Fruit fly (Drosophila melanogaster) whole organism, embryonic: ENCODE measurements around the gene CG15446.
A peak's percentile ranks its signal among the peaks of the same experiment; 100 is the strongest.

Source experiments
- Atf3 ChIP-seq: fragments of 200-800 bp; sonication (Bioruptor generic); optimal IDR thresholded peaks from 3 replicates; lab custom pipeline; 2016; ENCODE audit warnings: missing biosample characterization, missing genetic modification characterization
- Blimp-1 ChIP-seq: fragments of 200-800 bp; sonication (Bioruptor generic); optimal IDR thresholded peaks from 3 replicates; lab custom pipeline; 2018; ENCODE audit warnings: missing biosample characterization, missing genetic modification characterization, mild to moderate bottlenecking, moderate library complexity, missing genetic modification reagents
- CG10654 ChIP-seq: fragments of 200-800 bp; sonication (Bioruptor generic); optimal IDR thresholded peaks from 2 replicates; lab custom pipeline; 2016; ENCODE audit warnings: missing biosample characterization, missing genetic modification characterization
- CG11398 ChIP-seq: fragments of 200-800 bp; sonication (Bioruptor generic); optimal IDR thresholded peaks from 2 replicates; lab custom pipeline; 2016; ENCODE audit warnings: missing biosample characterization, missing genetic modification characterization
- CG11695 ChIP-seq: fragments of 200-800 bp; sonication (Bioruptor generic); IDR thresholded peaks from 3 replicates; pipeline ENCODE4 v1.3.6; 2022; ENCODE audit warnings: missing biosample characterization, missing genetic modification characterization
- CG12769 ChIP-seq: fragments of 200-800 bp; sonication (Bioruptor generic); optimal IDR thresholded peaks from 2 replicates; lab custom pipeline; 2019; ENCODE audit warnings: missing biosample characterization, mild to moderate bottlenecking, missing genetic modification characterization, moderate library complexity
- CG13287 ChIP-seq: fragments of 200-800 bp; sonication (Bioruptor generic); IDR thresholded peaks from 2 replicates; pipeline ENCODE4 v1.3.6; 2022; ENCODE audit warnings: missing biosample characterization, missing genetic modification characterization; ENCODE audit not compliant: partially characterized antibody
- CG13296 ChIP-seq: fragments of 200-800 bp; sonication (Bioruptor generic); optimal IDR thresholded peaks from 3 replicates; lab custom pipeline; 2018; ENCODE audit warnings: missing biosample characterization, mild to moderate bottlenecking, missing genetic modification characterization
- CG17829 ChIP-seq: fragments of 200-800 bp; optimal IDR thresholded peaks from 2 replicates; lab custom pipeline; 2019; ENCODE audit warnings: missing biosample characterization, mild to moderate bottlenecking, missing genetic modification characterization, moderate library complexity
- CG2678 ChIP-seq: fragments of 200-800 bp; sonication (Bioruptor generic); optimal IDR thresholded peaks from 3 replicates; lab custom pipeline; 2019; ENCODE audit warnings: missing biosample characterization, mild to moderate bottlenecking, missing genetic modification characterization, moderate library complexity
- CG30431 ChIP-seq: fragments of 200-800 bp; sonication (Bioruptor generic); optimal IDR thresholded peaks from 2 replicates; lab custom pipeline; 2017; ENCODE audit warnings: missing biosample characterization, missing genetic modification characterization
- CG3281 ChIP-seq: fragments of 200-800 bp; sonication (Bioruptor generic); optimal IDR thresholded peaks from 3 replicates; lab custom pipeline; 2017; ENCODE audit warnings: missing biosample characterization, mild to moderate bottlenecking, missing genetic modification characterization
- CG4854 ChIP-seq: fragments of 200-800 bp; sonication (Bioruptor generic); optimal IDR thresholded peaks from 2 replicates; lab custom pipeline; 2016; ENCODE audit warnings: missing biosample characterization, missing genetic modification characterization, inconsistent platforms
- CG7372 ChIP-seq: fragments of 200-800 bp; sonication (Bioruptor generic); IDR thresholded peaks from 2 replicates; pipeline ENCODE4 v1.3.6; 2022; ENCODE audit warnings: missing biosample characterization, missing genetic modification characterization
- CG8089 ChIP-seq: fragments of 200-800 bp; sonication (Bioruptor generic); optimal IDR thresholded peaks from 3 replicates; lab custom pipeline; 2016; ENCODE audit warnings: missing biosample characterization, missing genetic modification characterization
- CG8359 ChIP-seq: fragments of 200-800 bp; sonication (Bioruptor generic); optimal IDR thresholded peaks from 2 replicates; lab custom pipeline; 2017; ENCODE audit warnings: missing biosample characterization, mild to moderate bottlenecking, missing genetic modification characterization, borderline replicate concordance
- CG9727 ChIP-seq: fragments of 200-800 bp; sonication (Bioruptor generic); optimal IDR thresholded peaks from 3 replicates; lab custom pipeline; 2017; ENCODE audit warnings: missing biosample characterization, mild to moderate bottlenecking, missing genetic modification characterization
- E2f1 ChIP-seq: fragments of 200-800 bp; sonication (Bioruptor generic); IDR thresholded peaks from 2 replicates; pipeline ENCODE4 v1.3.6; 2022; ENCODE audit warnings: missing biosample characterization, missing genetic modification characterization
- HmgZ ChIP-seq: fragments of 200-800 bp; sonication (Bioruptor generic); optimal IDR thresholded peaks from 2 replicates; lab custom pipeline; 2018; ENCODE audit warnings: missing biosample characterization, mild to moderate bottlenecking, missing genetic modification characterization
- Hmx ChIP-seq: fragments of 200-800 bp; sonication (Bioruptor generic); optimal IDR thresholded peaks from 2 replicates; lab custom pipeline; 2016; ENCODE audit warnings: missing biosample characterization, missing genetic modification characterization
- Hsf ChIP-seq: fragments of 200-800 bp; sonication (Bioruptor generic); optimal IDR thresholded peaks from 3 replicates; lab custom pipeline; 2016; ENCODE audit warnings: missing biosample characterization, missing genetic modification characterization
- NK7.1 ChIP-seq: fragments of 200-800 bp; sonication (Bioruptor generic); optimal IDR thresholded peaks from 3 replicates; lab custom pipeline; 2016; ENCODE audit warnings: missing biosample characterization, missing genetic modification characterization
- Nf-YA ChIP-seq: fragments of 200-800 bp; sonication (Bioruptor generic); IDR thresholded peaks from 2 replicates; pipeline ENCODE4 v1.3.6; 2022; ENCODE audit warnings: missing biosample characterization, missing genetic modification characterization
- Rx ChIP-seq: fragments of 200-800 bp; sonication (Bioruptor generic); IDR thresholded peaks from 2 replicates; pipeline ENCODE4 v1.3.6; 2022; ENCODE audit warnings: missing biosample characterization, missing genetic modification characterization
- Scr ChIP-seq: fragments of 200-800 bp; sonication (Bioruptor generic); IDR thresholded peaks from 2 replicates; pipeline ENCODE4 v1.3.6; 2022; ENCODE audit warnings: missing biosample characterization, missing genetic modification characterization; ENCODE audit not compliant: partially characterized antibody
- Ssrp ChIP-seq: fragments of 200-800 bp; sonication (Bioruptor generic); optimal IDR thresholded peaks from 2 replicates; lab custom pipeline; 2018; ENCODE audit warnings: missing biosample characterization, mild to moderate bottlenecking, missing genetic modification characterization, moderate library complexity
- Xrp1 ChIP-seq: fragments of 200-800 bp; sonication (Bioruptor generic); IDR thresholded peaks from 2 replicates; pipeline ENCODE4 v1.3.6; 2022; ENCODE audit warnings: missing biosample characterization, missing genetic modification characterization
- bowl ChIP-seq: fragments of 200-800 bp; sonication (Bioruptor generic); IDR thresholded peaks from 2 replicates; pipeline ENCODE4 v1.3.6; 2022; ENCODE audit warnings: missing biosample characterization, missing genetic modification characterization
- cato ChIP-seq: fragments of 200-800 bp; sonication (Bioruptor generic); optimal IDR thresholded peaks from 2 replicates; lab custom pipeline; 2016; ENCODE audit warnings: missing biosample characterization, missing genetic modification characterization, borderline replicate concordance
- cg ChIP-seq: fragments of 200-800 bp; sonication (Bioruptor generic); optimal IDR thresholded peaks from 3 replicates; lab custom pipeline; 2019; ENCODE audit warnings: missing biosample characterization, mild to moderate bottlenecking, missing genetic modification characterization, moderate library complexity
- ci ChIP-seq: fragments of 200-800 bp; sonication (Bioruptor generic); IDR thresholded peaks from 3 replicates; pipeline ENCODE4 v1.3.6; 2022; ENCODE audit warnings: missing biosample characterization, missing genetic modification characterization
- corto ChIP-seq: fragments of 200-800 bp; sonication (Bioruptor generic); optimal IDR thresholded peaks from 2 replicates; lab custom pipeline; 2016; ENCODE audit warnings: missing biosample characterization, mild to moderate bottlenecking, missing genetic modification characterization, moderate library complexity
- crc ChIP-seq: fragments of 200-800 bp; sonication (Bioruptor generic); optimal IDR thresholded peaks from 2 replicates; lab custom pipeline; 2016; ENCODE audit warnings: missing biosample characterization, missing genetic modification characterization
- fd102C ChIP-seq: fragments of 200-800 bp; sonication (Bioruptor generic); optimal IDR thresholded peaks from 2 replicates; lab custom pipeline; 2018; ENCODE audit warnings: missing biosample characterization, mild to moderate bottlenecking, missing genetic modification characterization, moderate library complexity
- fd3F ChIP-seq: fragments of 200-800 bp; sonication (Bioruptor generic); optimal IDR thresholded peaks from 2 replicates; lab custom pipeline; 2018; ENCODE audit warnings: missing biosample characterization, mild to moderate bottlenecking, missing genetic modification characterization, moderate library complexity
- grn ChIP-seq: fragments of 200-800 bp; sonication (Bioruptor generic); optimal IDR thresholded peaks from 3 replicates; lab custom pipeline; 2017; ENCODE audit warnings: missing biosample characterization, missing genetic modification characterization
- gt ChIP-seq: fragments of 200-800 bp; sonication (Bioruptor generic); IDR thresholded peaks from 2 replicates; pipeline ENCODE4 v1.3.6; 2022; ENCODE audit warnings: missing biosample characterization, missing genetic modification characterization
- hbn ChIP-seq: fragments of 200-800 bp; sonication (Bioruptor generic); IDR thresholded peaks from 2 replicates; pipeline ENCODE4 v1.3.6; 2022; ENCODE audit warnings: missing biosample characterization, missing genetic modification characterization; ENCODE audit not compliant: partially characterized antibody
- inv ChIP-seq: fragments of 200-800 bp; sonication (Bioruptor generic); IDR thresholded peaks from 2 replicates; pipeline ENCODE4 v1.3.6; 2022; ENCODE audit warnings: missing biosample characterization, missing genetic modification characterization; ENCODE audit not compliant: partially characterized antibody
- jigr1 ChIP-seq: fragments of 200-800 bp; sonication (Bioruptor generic); IDR thresholded peaks from 3 replicates; pipeline ENCODE4 v1.3.6; 2022; ENCODE audit warnings: missing biosample characterization, missing genetic modification characterization
- lbe ChIP-seq: fragments of 200-800 bp; sonication (Bioruptor generic); optimal IDR thresholded peaks from 2 replicates; lab custom pipeline; 2016; ENCODE audit warnings: missing biosample characterization, mild to moderate bottlenecking, missing genetic modification characterization
- lilli ChIP-seq: fragments of 200-800 bp; sonication (Bioruptor generic); optimal IDR thresholded peaks from 3 replicates; lab custom pipeline; 2016; ENCODE audit warnings: missing biosample characterization, missing genetic modification characterization
- oc ChIP-seq: fragments of 200-800 bp; sonication (Bioruptor generic); optimal IDR thresholded peaks from 2 replicates; lab custom pipeline; 2018; ENCODE audit warnings: missing biosample characterization, mild to moderate bottlenecking, missing genetic modification characterization, moderate library complexity
- otp ChIP-seq: fragments of 200-800 bp; sonication (Bioruptor generic); IDR thresholded peaks from 3 replicates; pipeline ENCODE4, ENCODE4 v1.3.6; 2022; ENCODE audit warnings: missing biosample characterization, missing genetic modification characterization
- sd ChIP-seq: fragments of 200-800 bp; sonication (Bioruptor generic); optimal IDR thresholded peaks from 3 replicates; lab custom pipeline; 2018; ENCODE audit warnings: missing biosample characterization, mild to moderate bottlenecking, missing genetic modification characterization, moderate library complexity
- sug ChIP-seq: fragments of 200-800 bp; optimal IDR thresholded peaks from 2 replicates; lab custom pipeline; 2019; ENCODE audit warnings: missing biosample characterization, mild to moderate bottlenecking, missing genetic modification characterization, moderate library complexity
- tgo ChIP-seq: fragments of 200-800 bp; sonication (Bioruptor generic); IDR thresholded peaks from 3 replicates; pipeline ENCODE4 v1.3.6; 2022; ENCODE audit warnings: missing biosample characterization, missing genetic modification characterization
- trem ChIP-seq: fragments of 200-800 bp; optimal IDR thresholded peaks from 3 replicates; lab custom pipeline; 2019; ENCODE audit warnings: missing biosample characterization, mild to moderate bottlenecking, missing genetic modification characterization, moderate library complexity
- ttk ChIP-seq: fragments of 200-800 bp; sonication (Bioruptor generic); IDR thresholded peaks from 2 replicates; pipeline ENCODE4 v2.1.2; 2022; ENCODE audit warnings: missing biosample characterization, missing genetic modification characterization
- vvl ChIP-seq: fragments of 200-800 bp; sonication (Bioruptor generic); IDR thresholded peaks from 2 replicates; pipeline ENCODE4 v1.3.6; 2022; ENCODE audit warnings: missing biosample characterization, missing genetic modification characterization
- wdn ChIP-seq: fragments of 200-800 bp; sonication (Bioruptor generic); IDR thresholded peaks from 2 replicates; pipeline ENCODE4 v1.3.6; 2022; ENCODE audit warnings: missing biosample characterization, missing genetic modification characterization

The CG15446 gene

dm6 chrX:21124176-21124575 lies 22.2 kb upstream of the CG15446 start (continued):
- peak; percentile 51 for TF ChIP-seq trem
- TF ChIP-seq E2f1 (GFP tag; lab: Robert Waterston, UW), result peak; percentile 69
- peak; percentile 42 for TF ChIP-seq CG13296 (GFP tag; lab: Kevin White, UChicago)
- TF ChIP-seq sug (tag; lab: Kevin White, UChicago), result peak; percentile 12
- no peak for TF ChIP-seq hbn
- TF ChIP-seq HmgZ, result peak; percentile 20
- peak; percentile 96 for TF ChIP-seq Blimp-1 (GFP tag; lab: Kevin White, UChicago)
- peak; percentile 7 for TF ChIP-seq NK7.1 (GFP tag; lab: Kevin White, UChicago)
- TF ChIP-seq CG11695 (GFP tag; lab: Robert Waterston, UW), result peak; percentile 74
- peak; percentile 48; the same call in 1 of the 2 replicates for TF ChIP-seq CG7372 (GFP tag; lab: Robert Waterston, UW)
- no peak for TF ChIP-seq gt (GFP tag; lab: Robert Waterston, UW)
- no peak for TF ChIP-seq Scr (GFP tag; lab: Robert Waterston, UW)
- peak; percentile 13 for TF ChIP-seq Hmx (GFP tag; lab: Kevin White, UChicago)
- TF ChIP-seq wdn, result peak; percentile 53; the same call in 1 of the 2 replicates
- peak; percentile 30 for TF ChIP-seq CG30431 (GFP tag; lab: Kevin White, UChicago)
- peak; percentile 79 for TF ChIP-seq CG17829 (tag; lab: Kevin White, UChicago)
- TF ChIP-seq CG2678 (tag; lab: Kevin White, UChicago), result peak; percentile 81
- peak; percentile 34; the same call in 1 of the 3 replicates for TF ChIP-seq otp (GFP tag; lab: Robert Waterston, UW)
- TF ChIP-seq CG13287 (GFP tag; lab: Robert Waterston, UW), result no peak
- TF ChIP-seq Nf-YA (GFP tag; lab: Robert Waterston, UW), result 0 out of 2 replicates have a peak, but pooled peaks have one; percentile 35
- TF ChIP-seq Hsf (GFP tag; lab: Kevin White, UChicago), result peak; percentile 75
- TF ChIP-seq Atf3, result no peak
- peak; percentile 81 for TF ChIP-seq ci (GFP tag; lab: Robert Waterston, UW)
- peak; percentile 32 for TF ChIP-seq CG8089 (GFP tag; lab: Kevin White, UChicago)
- TF ChIP-seq jigr1 (GFP tag; lab: Robert Waterston, UW), result no peak
- TF ChIP-seq lbe (GFP tag; lab: Kevin White, UChicago), result peak; percentile 79
- TF ChIP-seq CG3281 (GFP tag; lab: Kevin White, UChicago), result peak; percentile 66
- TF ChIP-seq Xrp1 (GFP tag; lab: Robert Waterston, UW), result peak; percentile 79
- no peak for TF ChIP-seq bowl
- peak; percentile 53 for TF ChIP-seq cato (GFP tag; lab: Kevin White, UChicago)
- TF ChIP-seq CG10654 (GFP tag; lab: Kevin White, UChicago), result peak; percentile 63
- TF ChIP-seq CG9727 (GFP tag; lab: Kevin White, UChicago), result peak; percentile 70
- peak; percentile 72 for TF ChIP-seq CG12769 (tag; lab: Kevin White, UChicago)
- no peak for TF ChIP-seq fd102C (GFP tag; lab: Kevin White, UChicago)
- TF ChIP-seq sd (tag; lab: Kevin White, UChicago), result no peak
- TF ChIP-seq fd3F (GFP tag; lab: Kevin White, UChicago), result peak; percentile 56
- TF ChIP-seq inv (GFP tag; lab: Robert Waterston, UW), result no peak
- TF ChIP-seq lilli, result peak; percentile 76
- no peak for TF ChIP-seq CG11398 (GFP tag; lab: Kevin White, UChicago)
- no peak for TF ChIP-seq crc
- peak; percentile 68 for TF ChIP-seq ttk (GFP tag; lab: Robert Waterston, UW)
- TF ChIP-seq cg, result no peak
- peak; percentile 71 for TF ChIP-seq tgo (GFP tag; lab: Robert Waterston, UW)
- TF ChIP-seq oc (tag; lab: Kevin White, UChicago), result peak; percentile 58
- peak; percentile 13; the same call in 1 of the 2 replicates for TF ChIP-seq Rx (GFP tag; lab: Robert Waterston, UW)
- peak; percentile 13 for TF ChIP-seq corto (GFP tag; lab: Kevin White, UChicago)
- TF ChIP-seq CG4854, result peak; percentile 41
- peak; percentile 68 for TF ChIP-seq Ssrp (tag; lab: Kevin White, UChicago)
- no peak for TF ChIP-seq grn (GFP tag; lab: Kevin White, UChicago)
- no peak; the same call in 1 of the 2 replicates for TF ChIP-seq vvl (GFP tag; lab: Robert Waterston, UW)
- TF ChIP-seq CG8359 (GFP tag; lab: Kevin White, UChicago), result peak; percentile 32
